Worm (Caenorhabditis elegans): ENCODE results near the gene gtf-2H3.

Gene gtf-2H3

DNA sequence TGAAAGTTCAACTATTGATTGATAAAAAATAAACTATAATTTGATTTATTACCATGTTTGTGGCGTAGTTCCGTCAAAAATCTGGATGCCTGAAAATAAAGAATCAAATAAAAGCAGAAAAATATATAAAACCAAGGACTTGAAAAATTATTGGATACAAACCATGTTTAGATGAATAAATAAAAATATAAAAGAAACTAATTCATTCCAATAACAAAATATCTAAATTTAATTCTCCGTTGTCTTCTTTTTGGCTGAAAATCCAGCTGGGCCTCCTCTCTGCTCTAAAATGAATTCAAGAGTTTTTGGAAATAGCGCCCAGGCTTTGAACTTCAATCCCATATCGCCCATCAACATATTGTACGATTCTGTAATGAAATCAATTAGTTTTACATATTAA lies 7.0 kb downstream of the gtf-2H3 start, which contains the start of gene vps-29:
Gene vps-29, minus strand, starts transcription at position 101 of the 400 bp plus-strand sequence.
- TF ChIP-seq tbx-8 (GFP tag; optimal IDR thresholded peaks at IDR 0.05), result no peak
- TF ChIP-seq M03D4.4 (tag; optimal IDR thresholded peaks at IDR 0.05), result no peak

DNA sequence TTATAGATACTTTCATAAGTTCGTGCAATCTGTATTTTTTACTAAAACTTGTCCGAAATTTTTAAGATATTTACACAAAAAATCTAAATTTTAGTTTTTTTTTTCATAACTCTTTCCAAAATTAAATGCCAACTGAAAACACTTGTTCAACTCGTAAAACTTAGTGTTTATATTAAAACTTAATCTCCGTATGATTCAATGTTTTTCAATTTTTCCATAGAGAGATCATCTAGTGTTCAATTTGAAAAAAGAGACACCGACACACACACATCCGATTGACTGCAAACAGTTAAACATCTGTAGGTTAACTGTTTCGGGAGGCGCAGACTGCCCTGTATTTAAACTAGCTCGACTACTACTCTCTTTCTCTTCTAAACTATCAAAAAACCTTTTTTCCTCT lies 11.0 kb downstream of the gtf-2H3 start, which contains the start of gene T16H12.9:
Gene T16H12.9, plus strand, starts transcription at position 301 of the 400 bp plus-strand sequence.
- TF ChIP-seq unc-62 (GFP tag; optimal IDR thresholded peaks at IDR 0.05) (no peak), nhr-76 (tag; optimal IDR thresholded peaks at IDR 0.05) (no peak), elt-3 (tag; optimal IDR thresholded peaks at IDR 0.05) (no peak), mab-5 (tag; optimal IDR thresholded peaks at IDR 0.05) (no peak), lin-32 (GFP tag; optimal IDR thresholded peaks at IDR 0.05) (no peak), ces-1 (GFP tag; optimal IDR thresholded peaks at IDR 0.05) (no peak)

DNA sequence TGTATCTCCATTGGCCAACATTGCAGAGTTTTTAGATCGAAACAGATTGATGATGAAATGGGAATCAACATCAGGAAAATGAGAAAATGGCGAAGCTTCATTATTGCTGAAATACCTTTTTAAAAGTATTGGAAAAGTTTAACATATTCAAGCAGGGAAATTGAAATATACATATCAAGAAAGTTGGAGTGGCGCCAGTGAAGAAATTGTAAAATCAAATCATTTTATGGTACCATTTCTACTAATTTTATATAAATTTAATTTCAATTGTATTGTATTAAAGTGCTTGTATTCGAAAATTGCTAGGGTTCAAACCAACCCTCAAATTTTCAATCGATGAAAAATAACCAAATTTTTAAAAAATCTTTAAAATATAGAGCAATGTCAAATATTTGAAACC lies 13.6 kb downstream of the gtf-2H3 start, which contains the start of gene srt-55:
Gene srt-55, minus strand, starts transcription at position 101 of the 400 bp plus-strand sequence.
- TF ChIP-seq mls-2 (tag; optimal IDR thresholded peaks at IDR 0.05) (no peak), lin-13 (tag; optimal IDR thresholded peaks at IDR 0.05) (no peak), blmp-1 (tag; optimal IDR thresholded peaks at IDR 0.05) (no peak), unc-62 (GFP tag; optimal IDR thresholded peaks at IDR 0.05) (no peak), ztf-11 (tag; optimal IDR thresholded peaks at IDR 0.05) (no peak), mab-5 (tag; optimal IDR thresholded peaks at IDR 0.05) (no peak), M03D4.4 (tag; optimal IDR thresholded peaks at IDR 0.05) (no peak)

DNA sequence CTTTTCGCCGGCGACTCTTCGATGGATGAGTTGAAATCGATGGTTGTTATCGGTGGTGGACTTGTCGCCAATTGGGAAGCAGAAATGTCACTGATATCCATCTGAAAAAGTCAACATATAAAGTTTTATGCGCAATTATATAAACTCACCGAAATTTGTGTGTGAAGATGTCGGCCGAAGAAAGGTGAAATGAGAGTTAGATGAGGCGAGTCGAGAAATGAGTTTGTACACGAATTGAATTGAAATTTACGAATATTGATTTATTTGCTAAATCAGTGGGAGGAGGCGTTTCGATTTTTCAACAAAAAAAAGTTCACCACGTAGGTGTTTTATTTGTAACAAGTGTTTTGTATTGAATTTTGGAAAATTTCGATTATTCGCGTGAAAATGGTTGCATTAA lies 18.6 kb downstream of the gtf-2H3 start, which contains the start of gene kel-10:
Gene kel-10, minus strand, starts transcription at position 101 of the 400 bp plus-strand sequence.
- no peak for TF ChIP-seq mls-2 (tag; optimal IDR thresholded peaks at IDR 0.05)
- TF ChIP-seq unc-62 (GFP tag; optimal IDR thresholded peaks at IDR 0.05), result no peak
- no peak for TF ChIP-seq hlh-1 (tag; optimal IDR thresholded peaks at IDR 0.05)
- no peak for TF ChIP-seq bed-3 (GFP tag; optimal IDR thresholded peaks at IDR 0.05)
- no peak for TF ChIP-seq ceh-43 (GFP tag; optimal IDR thresholded peaks at IDR 0.05)
- no peak for TF ChIP-seq elt-3 (tag; optimal IDR thresholded peaks at IDR 0.05)
- TF ChIP-seq elt-1 (tag; optimal IDR thresholded peaks at IDR 0.05; ENCODE audit: borderline replicate concordance, insufficient read depth), result no peak
- no peak for TF ChIP-seq unc-120 (tag; optimal IDR thresholded peaks at IDR 0.05; ENCODE audit: poor library complexity, severe bottlenecking)
- no peak for TF ChIP-seq ceh-39 (tag; optimal IDR thresholded peaks at IDR 0.05)
- TF ChIP-seq pha-4 (tag; optimal IDR thresholded peaks at IDR 0.05), result no peak
- TF ChIP-seq ces-1 (GFP tag; optimal IDR thresholded peaks at IDR 0.05), result no peak
- no peak for TF ChIP-seq nhr-76 (tag; optimal IDR thresholded peaks at IDR 0.05)
- no peak for TF ChIP-seq tbx-8 (GFP tag; optimal IDR thresholded peaks at IDR 0.05)

DNA sequence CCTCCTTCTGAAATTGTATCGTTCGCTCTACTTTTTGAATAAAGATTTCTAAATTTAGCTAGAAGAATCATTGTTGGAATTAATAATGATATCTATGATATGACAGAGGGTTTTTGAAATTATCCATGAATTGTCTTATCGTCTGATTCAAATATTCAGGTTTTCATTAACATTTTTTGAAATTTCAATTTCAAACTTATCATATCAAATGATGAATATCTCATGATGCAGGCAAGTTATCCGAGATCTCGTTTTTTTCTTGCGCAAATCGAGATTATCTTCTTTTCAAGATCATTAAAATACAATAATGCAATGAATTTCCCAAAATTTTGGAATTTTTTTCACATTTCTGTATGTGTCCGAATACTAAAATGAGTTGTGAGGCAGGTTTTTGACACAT lies 22.0 kb downstream of the gtf-2H3 start, which contains the start of gene spop-1:
Gene spop-1, minus strand, starts transcription at position 101 of the 400 bp plus-strand sequence.
- TF ChIP-seq zip-8 (tag; optimal IDR thresholded peaks at IDR 0.05) (no peak), M03D4.4 (tag; optimal IDR thresholded peaks at IDR 0.05) (no peak), blmp-1 (tag; optimal IDR thresholded peaks at IDR 0.05) (no peak), bed-3 (GFP tag; optimal IDR thresholded peaks at IDR 0.05) (no peak), mls-2 (tag; optimal IDR thresholded peaks at IDR 0.05) (no peak), drap-1 (GFP tag; optimal IDR thresholded peaks at IDR 0.05) (no peak), sem-2 (GFP tag; optimal IDR thresholded peaks at IDR 0.05) (no peak), ztf-11 (tag; optimal IDR thresholded peaks at IDR 0.05) (no peak), ceh-43 (GFP tag; optimal IDR thresholded peaks at IDR 0.05) (no peak), lsy-2 (tag; optimal IDR thresholded peaks at IDR 0.05) (no peak), nhr-2 (tag; optimal IDR thresholded peaks at IDR 0.05) (no peak), hlh-1 (tag; optimal IDR thresholded peaks at IDR 0.05) (no peak)

DNA sequence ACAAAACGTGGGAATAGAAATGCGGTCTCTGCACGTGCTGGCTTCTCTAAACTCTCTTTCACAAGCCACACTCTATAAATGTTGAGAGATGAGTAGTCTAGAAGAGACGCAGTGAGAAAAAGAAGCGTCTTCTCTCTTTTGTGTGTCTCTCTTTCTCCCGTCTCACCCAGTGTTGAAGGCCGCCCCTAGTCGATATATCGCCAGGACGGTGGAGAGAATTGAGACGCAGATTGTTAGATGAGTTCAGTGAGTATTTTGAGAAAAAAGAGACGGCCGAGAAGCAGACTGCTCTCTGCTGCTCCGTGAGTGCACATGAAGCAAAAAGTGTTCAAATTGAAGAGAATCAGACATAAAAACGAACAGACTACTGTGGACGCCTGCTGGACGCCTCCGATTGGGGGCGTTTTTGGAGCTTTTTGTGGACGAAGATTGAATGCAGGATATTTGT lies 23.4 kb downstream of the gtf-2H3 start:
- TF ChIP-seq nhr-12 (tag; optimal IDR thresholded peaks at IDR 0.05) (no peak), nhr-2 (tag; optimal IDR thresholded peaks at IDR 0.05) (peak; percentile 49), unc-62 (GFP tag; optimal IDR thresholded peaks at IDR 0.05) (peak; percentile 88), M03D4.4 (tag; optimal IDR thresholded peaks at IDR 0.05) (no peak), ceh-39 (tag; optimal IDR thresholded peaks at IDR 0.05) (peak; percentile 98), cnd-1 (tag; optimal IDR thresholded peaks at IDR 0.05) (peak; percentile 36), ces-1 (GFP tag; optimal IDR thresholded peaks at IDR 0.05) (peak; percentile 92), ztf-11 (tag; optimal IDR thresholded peaks at IDR 0.05) (peak; percentile 70), elt-3 (tag; optimal IDR thresholded peaks at IDR 0.05) (peak; percentile 41), lin-13 (tag; optimal IDR thresholded peaks at IDR 0.05) (no peak), tbx-8 (GFP tag; optimal IDR thresholded peaks at IDR 0.05) (no peak), flh-1 (GFP tag; optimal IDR thresholded peaks at IDR 0.05) (no peak), pha-4 (tag; optimal IDR thresholded peaks at IDR 0.05) (peak; percentile 80), drap-1 (GFP tag; optimal IDR thresholded peaks at IDR 0.05) (peak; percentile 72), ham-2 (GFP tag; optimal IDR thresholded peaks at IDR 0.05) (peak; percentile 52), nhr-76 (tag; optimal IDR thresholded peaks at IDR 0.05) (no peak), ceh-43 (GFP tag; optimal IDR thresholded peaks at IDR 0.05) (no peak), sem-2 (GFP tag; optimal IDR thresholded peaks at IDR 0.05) (no peak), lsy-2 (tag; optimal IDR thresholded peaks at IDR 0.05) (peak; percentile 89), mls-2 (tag; optimal IDR thresholded peaks at IDR 0.05) (peak; percentile 70), hlh-1 (tag; optimal IDR thresholded peaks at IDR 0.05) (peak; percentile 91), bed-3 (GFP tag; optimal IDR thresholded peaks at IDR 0.05) (no peak), elt-1 (tag; optimal IDR thresholded peaks at IDR 0.05; ENCODE audit: borderline replicate concordance, insufficient read depth) (no peak), nhr-28 (tag; optimal IDR thresholded peaks at IDR 0.05) (no peak), blmp-1 (tag; optimal IDR thresholded peaks at IDR 0.05) (no peak), nhr-237 (tag; optimal IDR thresholded peaks at IDR 0.05) (peak; percentile 82), sptf-1 (tag; optimal IDR thresholded peaks at IDR 0.05) (peak; percentile 39), mep-1 (tag; optimal IDR thresholded peaks at IDR 0.05) (peak; percentile 32), snpc-4 (tag; optimal IDR thresholded peaks at IDR 0.05) (no peak), mab-5 (tag; optimal IDR thresholded peaks at IDR 0.05) (peak; percentile 78), zip-8 (tag; optimal IDR thresholded peaks at IDR 0.05) (no peak), ceh-83 (GFP tag; optimal IDR thresholded peaks at IDR 0.05) (no peak)
